Worm (Caenorhabditis elegans) whole organism, midembryonic: ENCODE measurements around the gene ifet-1.

Experiments used
- T22C8.4 ChIP-seq: fragments of 200-800 bp; sonication (Bioruptor generic); IDR thresholded peaks from 2 replicates; pipeline ENCODE4 v1.3.6; 2022; ENCODE audit warnings: missing genetic modification characterization, missing compliant biosample characterization
- cog-1 ChIP-seq: sonication (generic microtip); optimal IDR thresholded peaks from 2 replicates; lab custom pipeline; 2016; ENCODE audit warnings: missing genetic modification characterization, missing compliant biosample characterization
- flt-1 ChIP-seq: fragments of 200-800 bp; sonication (Bioruptor generic); IDR thresholded peaks from 2 replicates; pipeline ENCODE4 v1.3.6; 2022; ENCODE audit warnings: missing genetic modification characterization, missing compliant biosample characterization
- klf-2 ChIP-seq: fragments of 200-800 bp; sonication (Bioruptor generic); conservative IDR thresholded peaks from 2 replicates; pipeline ENCODE4 v1.3.6; 2022; ENCODE audit warnings: missing genetic modification reagents, missing genetic modification characterization, missing compliant biosample characterization
- med-1 ChIP-seq: sonication (generic microtip); optimal IDR thresholded peaks from 2 replicates; lab custom pipeline; 2017; ENCODE audit warnings: missing genetic modification characterization, mild to moderate bottlenecking, missing compliant biosample characterization, antibody characterized with exemption, missing genetic modification reagents; ENCODE audit not compliant: insufficient read depth
- ref-1 ChIP-seq: fragments of 200-800 bp; sonication (Bioruptor generic); conservative IDR thresholded peaks from 2 replicates; pipeline ENCODE4 v1.3.6; 2022; ENCODE audit warnings: missing genetic modification reagents, missing genetic modification characterization, missing compliant biosample characterization
- ztf-23 ChIP-seq: fragments of 200-800 bp; sonication (Bioruptor generic); IDR thresholded peaks from 2 replicates; pipeline ENCODE4 v1.3.6; 2022; ENCODE audit warnings: missing genetic modification reagents, missing genetic modification characterization, missing compliant biosample characterization

DNA sequence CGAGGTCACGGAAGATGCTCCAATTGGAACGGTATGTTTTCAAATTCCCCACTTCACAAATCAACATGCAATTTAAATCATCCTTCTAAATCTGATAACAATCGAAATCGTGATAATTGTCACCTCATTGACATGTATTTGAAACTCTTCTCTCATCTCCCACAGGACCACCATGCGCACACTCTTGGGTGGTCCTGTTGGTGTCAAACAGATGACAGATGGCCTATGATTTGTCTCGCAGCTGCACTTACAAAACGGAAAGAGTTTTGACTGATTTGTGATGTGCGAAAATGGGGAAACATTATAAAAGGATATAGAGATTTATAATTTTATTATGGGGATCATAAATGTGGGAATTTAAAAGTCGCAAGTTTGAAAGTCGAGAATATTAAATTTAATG is 48.5 kb upstream of the ifet-1 start:
- no peak for TF ChIP-seq med-1 (GFP tag; lab: Kevin White, UChicago)
- TF ChIP-seq klf-2 (GFP tag; lab: Robert Waterston, UW) = no peak
- no peak for TF ChIP-seq flt-1 (GFP tag; lab: Robert Waterston, UW)
- no peak for TF ChIP-seq ref-1
- no peak for TF ChIP-seq cog-1 (tag; lab: Kevin White, UChicago)
- TF ChIP-seq ztf-23 = no peak
- TF ChIP-seq T22C8.4 (GFP tag; lab: Robert Waterston, UW) = no peak
